Worm (Caenorhabditis elegans) whole organism, young adult: ENCODE results near the gene chil-10.

ENCODE experiments used
- B0035.1 ChIP-seq: sonication (generic microtip); optimal IDR thresholded peaks from 2 replicates; lab custom pipeline; 2016; ENCODE audit warnings: missing genetic modification characterization, mild to moderate bottlenecking, missing compliant biosample characterization, missing genotype, missing genetic modification reagents
- B0336.3 ChIP-seq: fragments of 200-800 bp; sonication (Bioruptor generic); IDR thresholded peaks from 2 replicates; pipeline ENCODE4 v1.3.6; 2022; ENCODE audit warnings: missing genetic modification characterization, missing compliant biosample characterization
- F37B4.10 ChIP-seq: fragments of 200-800 bp; sonication (Bioruptor generic); IDR thresholded peaks from 2 replicates; pipeline ENCODE4 v1.3.6; 2022; ENCODE audit warnings: missing genetic modification characterization, missing compliant biosample characterization
- K11D2.4 ChIP-seq: fragments of 200-800 bp; sonication (Bioruptor generic); IDR thresholded peaks from 2 replicates; pipeline ENCODE4 v1.3.6; 2022; ENCODE audit warnings: missing genetic modification reagents, missing genetic modification characterization, missing compliant biosample characterization
- Y53F4B.3 ChIP-seq: fragments of 200-800 bp; sonication (Bioruptor generic); IDR thresholded peaks from 2 replicates; pipeline ENCODE4 v1.3.6; 2022; ENCODE audit warnings: missing genetic modification reagents, missing genetic modification characterization, missing compliant biosample characterization
- ama-1 ChIP-seq, 3 experiments: fragments of 150-350 bp in 1 of 3; sonication (generic microtip) in 2 of 3; optimal IDR thresholded peaks; 2 replicates each; lab custom pipeline; 2014 to 2018; ENCODE audit warnings: missing biosample characterization in 2 of 3, missing genetic modification characterization in 2 of 3, missing genetic modification reagents in 2 of 3
- ceh-27 ChIP-seq: fragments of 200-800 bp; sonication (Bioruptor generic); optimal IDR thresholded peaks from 2 replicates; lab custom pipeline; 2018; ENCODE audit warnings: mild to moderate bottlenecking, missing genetic modification characterization, moderate library complexity, missing compliant biosample characterization
- chd-7 ChIP-seq: sonication (generic microtip); optimal IDR thresholded peaks from 2 replicates; lab custom pipeline; 2016; ENCODE audit warnings: mild to moderate bottlenecking, missing genetic modification characterization, moderate library complexity, missing compliant biosample characterization
- dpff-1 ChIP-seq: sonication (generic microtip); optimal IDR thresholded peaks from 2 replicates; lab custom pipeline; 2017; ENCODE audit warnings: mild to moderate bottlenecking, missing genetic modification characterization, missing compliant biosample characterization
- egl-44 ChIP-seq: fragments of 200-800 bp; sonication (Bioruptor generic); IDR thresholded peaks from 2 replicates; pipeline ENCODE4 v1.3.6; 2022; ENCODE audit warnings: missing genetic modification reagents, missing genetic modification characterization, missing compliant biosample characterization
- hlh-26 ChIP-seq: fragments of 200-800 bp; sonication (Bioruptor generic); conservative IDR thresholded peaks from 2 replicates; pipeline ENCODE4 v1.3.6; 2022; ENCODE audit warnings: missing genetic modification reagents, missing genetic modification characterization, missing compliant biosample characterization
- hmg-1.2 ChIP-seq: fragments of 200-800 bp; sonication (Bioruptor generic); IDR thresholded peaks from 2 replicates; pipeline ENCODE4 v1.3.6; 2022; ENCODE audit warnings: missing genetic modification reagents, missing genetic modification characterization, missing compliant biosample characterization
- hmg-20 ChIP-seq: fragments of 200-800 bp; sonication (Bioruptor generic); IDR thresholded peaks from 2 replicates; pipeline ENCODE4 v1.3.6; 2022; ENCODE audit warnings: missing genetic modification reagents, missing genetic modification characterization, missing compliant biosample characterization
- hsf-1 ChIP-seq: fragments of 200-800 bp; sonication (Bioruptor generic); IDR thresholded peaks from 2 replicates; pipeline ENCODE4 v1.3.6; 2022; ENCODE audit warnings: missing genetic modification reagents, missing genetic modification characterization, missing compliant biosample characterization
- let-526 ChIP-seq: fragments of 200-800 bp; sonication (Bioruptor generic); IDR thresholded peaks from 2 replicates; pipeline ENCODE4 v1.3.6; 2022; ENCODE audit warnings: missing genetic modification reagents, missing genetic modification characterization, missing compliant biosample characterization
- lin-35 ChIP-seq, 3 experiments: fragments of 150-350 bp in 2 of 3; sonication (generic microtip) in 1 of 3; optimal IDR thresholded peaks; 2 replicates each; lab custom pipeline; 2014 to 2018; ENCODE audit warnings: missing biosample characterization in 3 of 3, missing genetic modification characterization in 3 of 3, missing genetic modification reagents in 3 of 3
- lin-40 ChIP-seq: sonication (generic microtip); optimal IDR thresholded peaks from 2 replicates; lab custom pipeline; 2016; ENCODE audit warnings: missing genetic modification characterization, mild to moderate bottlenecking, missing compliant biosample characterization, missing genotype, missing genetic modification reagents
- lin-54 ChIP-seq: fragments of 200-800 bp; sonication (Bioruptor generic); optimal IDR thresholded peaks from 2 replicates; lab custom pipeline; 2018; ENCODE audit warnings: mild to moderate bottlenecking, missing genetic modification characterization, missing compliant biosample characterization
- madf-3 ChIP-seq: fragments of 200-800 bp; sonication (Bioruptor generic); IDR thresholded peaks from 2 replicates; pipeline ENCODE4 v1.3.6; 2022; ENCODE audit warnings: missing genetic modification reagents, missing genetic modification characterization, missing compliant biosample characterization
- nfya-1 ChIP-seq: sonication (generic microtip); optimal IDR thresholded peaks from 2 replicates; lab custom pipeline; 2017; ENCODE audit warnings: antibody characterized with exemption, missing compliant biosample characterization, missing genetic modification characterization, borderline replicate concordance; ENCODE audit not compliant: insufficient read depth
- nfyb-1 ChIP-seq: fragments of 200-800 bp; sonication (Bioruptor generic); IDR thresholded peaks from 2 replicates; pipeline ENCODE4 v1.3.6; 2022; ENCODE audit warnings: missing genetic modification reagents, missing genetic modification characterization, missing compliant biosample characterization
- rcor-1 ChIP-seq: fragments of 200-800 bp; sonication (Bioruptor generic); IDR thresholded peaks from 2 replicates; pipeline ENCODE4 v1.3.6; 2022; ENCODE audit warnings: missing genetic modification reagents, missing genetic modification characterization, missing compliant biosample characterization
- rpc-1 ChIP-seq, 2 experiments: fragments of 150-350 bp in 1 of 2; sonication (generic microtip) in 1 of 2; optimal IDR thresholded peaks; 2 replicates each; lab custom pipeline; 2014 to 2018; ENCODE audit warnings: missing biosample characterization in 1 of 2, missing genetic modification characterization in 1 of 2, missing genetic modification reagents in 1 of 2, missing genotype in 1 of 2
- snpc-1.3 ChIP-seq: sonication (generic microtip); optimal IDR thresholded peaks from 2 replicates; lab custom pipeline; 2017; ENCODE audit warnings: missing genetic modification characterization, mild to moderate bottlenecking, missing compliant biosample characterization, antibody characterized with exemption, moderate library complexity, missing genotype, missing genetic modification reagents; ENCODE audit not compliant: insufficient read depth
- snpc-4 ChIP-seq, 5 experiments: fragments of 150-350 bp in 1 of 5; sonication (generic microtip) in 4 of 5; optimal IDR thresholded peaks; 2 replicates each; lab custom pipeline; 2014 to 2018; ENCODE audit warnings: missing genetic modification characterization in 5 of 5, missing biosample characterization in 3 of 5, antibody characterized with exemption in 2 of 5, mild to moderate bottlenecking in 2 of 5, missing compliant biosample characterization in 2 of 5, missing genotype in 2 of 5, moderate library complexity in 2 of 5, missing genetic modification reagents in 1 of 5
- somi-1 ChIP-seq: fragments of 200-800 bp; sonication (Bioruptor generic); optimal IDR thresholded peaks from 2 replicates; lab custom pipeline; 2018; ENCODE audit warnings: mild to moderate bottlenecking, missing genetic modification characterization, missing compliant biosample characterization
- xnd-1 ChIP-seq: sonication (generic microtip); optimal IDR thresholded peaks from 2 replicates; lab custom pipeline; 2016; ENCODE audit warnings: missing genotype, missing genetic modification reagents, missing genetic modification characterization, missing compliant biosample characterization

The chil-10 gene

DNA sequence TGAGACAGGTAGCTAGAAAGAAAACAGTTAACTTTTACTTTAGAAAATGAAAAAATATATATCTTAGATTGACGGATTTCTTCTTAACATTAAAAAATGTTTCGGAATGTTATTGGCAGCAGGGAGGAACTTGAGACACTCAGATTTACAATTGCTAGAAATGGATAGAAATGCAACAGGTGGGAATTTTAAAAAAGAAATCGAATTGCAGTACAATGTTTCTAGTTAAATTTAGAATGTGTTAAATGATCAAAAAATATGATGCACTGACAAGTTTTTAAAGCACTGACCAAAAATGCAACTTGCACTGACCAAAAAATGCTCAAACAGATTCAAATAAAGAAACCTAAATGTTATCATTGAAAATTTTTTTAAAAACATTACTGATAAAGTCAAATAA is 31.6 kb upstream of the chil-10 start:
- TF ChIP-seq nfya-1 (tag; lab: Kevin White, UChicago) (no peak), let-526 (no peak)

DNA sequence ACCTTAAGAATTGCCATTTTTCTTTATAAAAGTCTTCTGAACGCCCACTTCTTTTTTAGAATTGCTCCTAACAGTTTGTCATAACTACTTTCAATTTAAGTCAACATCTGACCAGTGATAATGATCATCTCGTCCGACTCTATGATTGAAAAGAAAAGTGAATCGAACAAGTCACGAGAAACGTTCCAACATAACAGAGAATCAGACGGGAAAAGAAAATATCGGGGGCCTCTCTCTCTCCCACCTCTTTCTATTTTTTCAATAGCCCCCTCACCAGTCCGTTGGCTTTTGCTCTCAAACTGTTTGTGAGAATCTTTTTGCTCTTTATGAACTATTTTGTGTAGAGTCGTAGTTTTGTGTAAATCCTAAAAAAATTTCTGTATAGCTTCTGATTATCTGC is 30.0 kb upstream of the chil-10 start:
- TF ChIP-seq lin-35 (GFP tag; optimal IDR thresholded peaks at IDR 0.05; lab: Kevin White, UChicago), result no peak
- TF ChIP-seq rpc-1 (optimal IDR thresholded peaks at IDR 0.05; lab: Kevin White, UChicago), result no peak
- no peak for TF ChIP-seq rpc-1 (tag; optimal IDR thresholded peaks at IDR 0.05; lab: Kevin White, UChicago)
- TF ChIP-seq dpff-1 (tag; lab: Kevin White, UChicago), result no peak
- TF ChIP-seq F37B4.10 (GFP tag; lab: Robert Waterston, UW), result no peak
- TF ChIP-seq nfya-1 (tag; lab: Kevin White, UChicago), result no peak
- TF ChIP-seq, all 124 proteins: peak for 0

DNA sequence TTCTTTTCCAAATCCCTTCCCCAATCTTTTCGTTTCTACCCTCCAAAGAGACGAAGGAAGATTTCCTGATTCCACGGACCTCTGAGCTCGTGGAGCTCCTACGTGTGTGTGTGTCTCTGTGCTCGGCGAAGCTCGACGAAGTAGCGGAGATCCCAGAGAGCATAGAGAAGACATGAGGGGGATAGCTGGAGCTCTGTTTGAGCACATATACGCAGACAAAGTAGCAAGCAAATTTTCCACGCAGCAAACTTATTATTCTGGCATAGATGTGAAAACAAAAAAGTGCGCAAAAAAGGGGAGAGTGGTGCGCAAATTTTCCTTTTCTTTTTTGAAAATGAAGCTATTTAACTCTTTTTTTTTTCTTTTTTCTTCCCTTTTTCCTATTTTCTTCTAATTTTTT is 24.8 kb upstream of the chil-10 start:
- TF ChIP-seq K11D2.4 (0 out of 2 replicates have a peak, but pooled peaks have one; percentile 45), B0336.3 (GFP tag; lab: Robert Waterston, UW) (no peak), ceh-27 (GFP tag; lab: Kevin White, UChicago) (peak; percentile 0), nfyb-1 (no peak), hmg-1.2 (GFP tag; lab: Robert Waterston, UW) (peak; percentile 4; the same call in 1 of the 2 replicates)

DNA sequence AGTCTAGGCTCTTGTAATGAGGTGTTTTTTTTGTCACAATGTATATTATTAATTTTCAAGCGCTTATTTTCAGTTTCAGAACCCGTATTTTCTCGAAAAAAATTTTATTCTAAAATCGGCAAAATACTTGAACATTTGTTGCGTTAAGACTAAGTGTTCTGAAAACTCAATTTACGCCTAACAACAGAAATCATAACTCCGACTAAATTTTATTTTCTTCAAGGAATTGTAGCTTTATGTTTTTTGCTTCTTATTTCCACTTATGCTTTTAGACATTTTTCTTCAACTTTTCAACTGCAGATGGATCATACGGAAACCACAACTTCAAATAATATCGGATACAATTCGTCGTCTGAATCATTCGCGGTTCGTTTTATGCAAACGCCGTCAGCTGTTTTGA is 24.2 kb upstream of the chil-10 start, which contains the start of gene F35H12.1:
F35H12.1 (plus strand) TSS at position 301 of the 400 bp plus-strand sequence.
- no peak for TF ChIP-seq chd-7 (tag; lab: Kevin White, UChicago)
- no peak for TF ChIP-seq snpc-1.3
- TF ChIP-seq hsf-1 (GFP tag; lab: Robert Waterston, UW), result no peak
- TF ChIP-seq madf-3 (GFP tag; lab: Robert Waterston, UW), result no peak
- TF ChIP-seq hmg-20 (GFP tag; lab: Robert Waterston, UW), result no peak
- no peak for TF ChIP-seq somi-1 (GFP tag; lab: Kevin White, UChicago)
- no peak for TF ChIP-seq B0035.1 (tag; lab: Kevin White, UChicago)
- no peak for TF ChIP-seq lin-54 (GFP tag; lab: Kevin White, UChicago)
- TF ChIP-seq ama-1 (optimal IDR thresholded peaks at IDR 0.05; lab: Kevin White, UChicago), result no peak
- no peak for TF ChIP-seq ama-1 (GFP tag; optimal IDR thresholded peaks at IDR 0.05; lab: Kevin White, UChicago)
- TF ChIP-seq egl-44 (GFP tag; lab: Robert Waterston, UW), result no peak
- no peak for TF ChIP-seq Y53F4B.3
- TF ChIP-seq rcor-1 (GFP tag; lab: Robert Waterston, UW), result no peak
- no peak for TF ChIP-seq F37B4.10 (GFP tag; lab: Robert Waterston, UW)
- TF ChIP-seq hlh-26 (GFP tag; lab: Robert Waterston, UW), result no peak
- TF ChIP-seq xnd-1 (tag; lab: Kevin White, UChicago), result no peak

DNA sequence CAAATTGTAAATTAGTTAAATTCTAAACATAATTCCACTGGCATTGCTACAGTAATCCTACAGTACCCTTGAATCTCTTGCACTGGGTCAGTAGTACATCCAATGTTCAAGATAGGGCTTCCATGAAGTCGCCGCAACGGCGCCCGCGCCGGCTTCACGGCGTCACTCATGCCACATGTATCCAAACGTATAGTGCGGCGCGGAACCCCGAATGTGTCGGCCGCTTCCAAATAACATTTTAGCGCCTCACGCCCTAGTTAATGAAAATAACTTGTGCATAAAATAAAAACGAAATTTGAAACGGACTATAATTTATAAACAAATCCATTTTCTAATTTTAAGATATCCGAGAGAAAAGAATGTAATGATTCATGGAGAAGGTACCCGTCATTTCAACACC is 21.7 kb upstream of the chil-10 start:
- TF ChIP-seq hmg-1.2 (GFP tag; lab: Robert Waterston, UW) (peak; percentile 47; the same call in 1 of the 2 replicates), snpc-4 (GFP tag; optimal IDR thresholded peaks at IDR 0.05; lab: Kevin White, UChicago) (no peak), snpc-4 (tag; optimal IDR thresholded peaks at IDR 0.05; lab: Kevin White, UChicago) (peak in 3 of 4 experiments; percentile 56 to 93 (median 92)), lin-40 (tag; lab: Kevin White, UChicago) (no peak)
